Fruit fly (Drosophila melanogaster) whole organism: ENCODE measurements around the gene Rpn11.

Experiments used
- CG8478 ChIP-seq: fragments of >200 bp; optimal IDR thresholded peaks from 2 replicates; lab custom pipeline; 2018; ENCODE audit warnings: inconsistent platforms
- Dll ChIP-seq: fragments of >200 bp; optimal IDR thresholded peaks from 2 replicates; lab custom pipeline; 2017

DNA sequence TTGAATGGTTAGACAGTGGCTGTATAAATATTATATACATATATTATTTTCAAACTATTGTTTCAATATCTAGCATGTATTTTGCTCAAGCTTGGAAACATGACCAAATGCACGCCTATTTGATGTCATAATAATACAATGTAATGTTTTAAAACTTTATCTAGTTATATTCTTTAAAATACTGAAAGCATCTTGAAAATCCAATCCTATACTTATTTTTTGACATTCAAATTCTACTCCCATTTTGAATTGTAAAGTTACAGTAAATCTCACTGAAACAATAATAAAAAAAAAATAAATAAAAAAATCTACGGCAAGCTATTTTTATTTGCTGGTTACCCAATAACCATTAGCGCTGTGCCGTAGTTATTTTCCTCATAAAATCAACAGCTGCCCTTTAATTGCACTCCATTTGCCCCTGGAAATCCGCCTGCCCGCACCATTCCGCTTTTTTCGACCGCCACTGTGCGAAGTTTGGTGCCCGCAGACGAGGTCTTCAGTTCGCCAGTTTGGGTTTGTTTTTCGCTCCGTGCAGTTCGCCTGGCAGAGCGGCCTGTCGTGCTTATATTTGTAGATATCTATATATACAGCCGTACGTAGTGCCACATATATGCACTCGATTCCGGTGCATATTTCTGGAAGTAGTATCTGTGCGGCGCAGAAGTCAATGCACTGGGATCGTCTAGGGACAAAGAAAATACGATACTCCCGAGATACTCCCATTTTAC, 14.5 kb downstream of the Rpn11 start:
- TF ChIP-seq Dll (lab: Kevin White, UChicago), result no peak
- TF ChIP-seq CG8478 (lab: Kevin White, UChicago), result no peak
